Worm (Caenorhabditis elegans): Measurements from ENCODE around the gene Y39E4B.13.

Gene Y39E4B.13

DNA sequence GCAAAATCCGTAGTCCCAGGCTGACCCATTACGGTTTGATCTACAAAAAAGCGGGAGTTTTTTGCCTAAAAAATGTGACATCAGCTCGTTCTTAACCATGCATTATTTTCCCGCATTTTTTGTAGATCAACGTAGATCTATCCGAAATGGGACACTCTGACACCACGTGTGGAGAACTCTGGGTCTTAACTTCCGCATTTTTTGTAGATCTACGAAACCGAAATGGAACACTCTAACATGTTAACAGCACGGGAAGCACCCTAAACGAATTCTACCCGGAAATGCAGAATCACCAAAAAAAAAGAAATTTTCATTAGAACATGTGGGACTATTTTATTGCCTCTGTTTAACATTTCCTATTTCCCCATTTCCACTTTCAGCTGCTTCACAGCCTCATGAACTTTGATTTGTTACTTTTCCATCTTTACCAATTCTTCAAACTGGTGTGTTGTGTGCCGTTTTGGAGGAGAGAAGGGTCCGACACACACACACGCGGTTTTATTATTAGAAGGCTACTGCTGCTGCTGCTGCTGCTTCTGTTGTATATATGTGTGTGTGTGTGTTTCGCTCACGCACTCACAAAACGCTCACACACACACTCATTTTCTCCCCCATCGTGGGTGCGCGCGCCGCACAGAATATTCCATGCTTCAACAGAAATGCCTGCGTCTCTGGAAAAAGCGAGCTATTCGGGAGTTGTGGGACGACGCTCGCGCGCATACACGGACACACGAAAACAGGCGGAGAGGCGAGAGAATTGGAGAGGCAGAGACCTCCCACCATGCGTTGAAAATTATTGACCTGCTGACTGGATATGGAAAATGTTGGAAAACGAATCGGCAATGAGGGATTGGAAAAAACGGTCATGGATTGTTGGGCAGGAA is 22.8 kb upstream of the Y39E4B.13 start:
- TF ChIP-seq W03F9.2 (tag; optimal IDR thresholded peaks at IDR 0.05) (no peak), him-1 (tag; optimal IDR thresholded peaks at IDR 0.05) (peak; percentile 91)

ce11 chrIII:13069416-13069815 is 21.5 kb upstream of the Y39E4B.13 start:
- TF ChIP-seq W03F9.2 (tag; optimal IDR thresholded peaks at IDR 0.05) = peak; percentile 25
- no peak for TF ChIP-seq him-1 (tag; optimal IDR thresholded peaks at IDR 0.05)

ce11 chrIII:13070548-13071050 is 20.3 kb upstream of the Y39E4B.13 start, which contains the start of gene Y39E4B.6:
Y39E4B.6 (plus strand) TSS chrIII:13070756.
- TF ChIP-seq dao-5 (tag; optimal IDR thresholded peaks at IDR 0.05) = no peak
- peak; percentile 98 for TF ChIP-seq him-1 (tag; optimal IDR thresholded peaks at IDR 0.05)
- TF ChIP-seq W03F9.2 (tag; optimal IDR thresholded peaks at IDR 0.05) = peak; percentile 47

DNA sequence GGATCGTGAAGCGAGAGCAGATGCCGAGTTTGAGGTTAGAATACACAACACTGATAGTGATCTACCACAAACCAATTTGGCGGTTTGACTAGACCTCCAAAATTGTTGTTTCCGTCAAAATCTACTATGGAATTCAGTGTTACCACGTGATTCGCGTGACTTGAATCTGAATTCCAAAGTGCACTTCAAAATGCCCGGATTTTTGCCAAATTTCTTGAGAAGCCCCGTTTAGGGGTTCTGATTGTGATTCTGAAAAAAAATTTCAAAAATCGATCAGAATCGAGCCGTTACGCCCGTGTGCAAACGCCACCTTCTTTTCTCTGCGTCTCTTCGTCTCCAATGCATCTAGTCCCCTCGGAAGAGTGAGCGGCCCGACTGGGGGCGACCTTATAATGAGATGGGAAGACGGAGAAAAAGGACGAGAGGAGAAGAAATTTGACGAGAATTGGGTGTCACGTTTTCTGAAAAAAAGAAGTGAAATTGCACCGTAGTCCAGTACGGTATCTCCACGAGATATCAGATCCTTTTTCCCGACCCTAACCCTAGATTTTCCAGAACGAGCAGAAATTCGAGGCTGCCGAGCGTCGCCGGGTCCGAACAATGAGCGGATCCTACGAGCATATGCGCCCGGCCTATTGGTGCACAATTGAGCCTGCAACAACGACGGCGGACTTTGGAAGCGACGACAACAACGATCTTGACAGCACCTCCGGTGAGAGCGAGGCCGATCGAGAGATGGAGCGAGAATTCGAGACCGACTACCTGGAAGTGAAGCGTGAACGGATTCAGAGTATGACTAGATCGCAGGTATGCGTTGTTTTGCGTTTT is 19.3 kb upstream of the Y39E4B.13 start:
- TF ChIP-seq dao-5 (tag; optimal IDR thresholded peaks at IDR 0.05) (no peak), him-1 (tag; optimal IDR thresholded peaks at IDR 0.05) (peak; percentile 9)

ce11 chrIII:13087437-13087836 is 3.5 kb upstream of the Y39E4B.13 start:
- TF ChIP-seq dao-5 (tag; optimal IDR thresholded peaks at IDR 0.05) (no peak), him-1 (tag; optimal IDR thresholded peaks at IDR 0.05) (no peak)

ce11 chrIII:13092352-13092751 is 1.4 kb downstream of the Y39E4B.13 start:
- TF ChIP-seq W03F9.2 (tag; optimal IDR thresholded peaks at IDR 0.05) (no peak), him-1 (tag; optimal IDR thresholded peaks at IDR 0.05) (no peak), dao-5 (tag; optimal IDR thresholded peaks at IDR 0.05) (no peak)

- TF ChIP-seq him-1 (tag; optimal IDR thresholded peaks at IDR 0.05) (no peak), W03F9.2 (tag; optimal IDR thresholded peaks at IDR 0.05) (no peak), dao-5 (tag; optimal IDR thresholded peaks at IDR 0.05) (no peak)
These were observed 8.4 kb downstream of the Y39E4B.13 start, which contains the start of gene pqn-83 for ce11 chrIII:13099190-13099875. pqn-83 (minus strand) TSS chrIII:13099461.

DNA sequence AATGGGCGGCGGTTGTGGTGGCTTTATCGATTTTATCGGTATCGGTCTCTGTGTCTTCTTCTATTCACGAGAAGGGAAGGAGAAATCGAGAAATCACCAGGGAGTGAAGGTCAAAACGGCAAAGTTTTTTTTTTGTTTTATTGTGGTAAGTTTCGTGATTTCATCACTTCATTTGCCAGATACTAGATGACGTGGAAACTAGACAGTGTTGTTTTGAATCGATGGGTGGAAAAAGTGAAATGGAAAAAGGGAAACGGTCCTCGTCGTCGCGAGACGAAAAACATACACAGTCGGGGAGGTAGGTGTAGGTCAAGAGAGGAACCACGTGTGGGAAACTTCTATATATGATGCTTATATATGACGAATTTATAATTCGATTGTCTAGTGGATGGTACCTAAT is 10.1 kb downstream of the Y39E4B.13 start:
- no peak for TF ChIP-seq dao-5 (tag; optimal IDR thresholded peaks at IDR 0.05)
- TF ChIP-seq W03F9.2 (tag; optimal IDR thresholded peaks at IDR 0.05) = no peak
- TF ChIP-seq him-1 (tag; optimal IDR thresholded peaks at IDR 0.05) = no peak

DNA sequence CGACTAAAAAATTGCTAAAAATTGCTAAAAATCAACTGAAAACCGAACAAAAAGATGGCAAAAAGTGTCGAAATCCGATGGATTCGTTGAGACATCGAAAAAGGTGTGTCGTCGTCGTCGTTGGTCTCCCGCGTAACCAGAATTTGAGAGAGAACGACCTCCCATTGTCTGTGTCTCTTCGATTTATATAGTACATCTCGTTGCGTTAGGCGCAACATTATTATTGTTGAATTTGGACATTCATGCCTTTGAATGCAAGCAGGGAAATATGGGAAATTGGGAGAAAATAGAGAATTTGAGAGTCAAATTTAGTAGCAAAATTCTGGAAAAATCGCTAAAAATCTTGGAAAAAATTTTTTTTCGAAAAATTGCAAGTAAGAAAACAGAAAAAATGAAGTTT is 13.1 kb downstream of the Y39E4B.13 start:
- no peak for TF ChIP-seq dao-5 (tag; optimal IDR thresholded peaks at IDR 0.05)
- no peak for TF ChIP-seq him-1 (tag; optimal IDR thresholded peaks at IDR 0.05)
- no peak for TF ChIP-seq W03F9.2 (tag; optimal IDR thresholded peaks at IDR 0.05)

DNA sequence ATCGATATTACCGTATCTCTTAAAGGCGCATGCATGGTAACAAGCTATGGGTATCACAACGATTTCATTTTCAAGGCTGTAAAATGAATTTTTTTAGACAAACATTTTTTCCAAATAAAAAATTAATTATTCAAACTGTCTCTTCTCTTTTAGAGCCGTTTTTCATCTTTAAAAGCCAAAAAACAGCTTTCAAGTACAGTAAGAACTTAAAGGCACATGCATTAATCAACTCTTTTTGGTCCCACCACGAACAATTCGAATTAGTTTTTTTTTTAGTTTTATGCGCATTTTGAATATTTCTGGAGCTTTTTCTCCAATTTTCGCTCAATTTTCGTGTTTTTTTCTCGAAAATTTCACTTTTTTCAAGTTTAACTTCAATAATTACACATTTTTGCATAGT is 13.5 kb downstream of the Y39E4B.13 start:
- no peak for TF ChIP-seq him-1 (tag; optimal IDR thresholded peaks at IDR 0.05)
- peak; percentile 17 for TF ChIP-seq W03F9.2 (tag; optimal IDR thresholded peaks at IDR 0.05)

DNA sequence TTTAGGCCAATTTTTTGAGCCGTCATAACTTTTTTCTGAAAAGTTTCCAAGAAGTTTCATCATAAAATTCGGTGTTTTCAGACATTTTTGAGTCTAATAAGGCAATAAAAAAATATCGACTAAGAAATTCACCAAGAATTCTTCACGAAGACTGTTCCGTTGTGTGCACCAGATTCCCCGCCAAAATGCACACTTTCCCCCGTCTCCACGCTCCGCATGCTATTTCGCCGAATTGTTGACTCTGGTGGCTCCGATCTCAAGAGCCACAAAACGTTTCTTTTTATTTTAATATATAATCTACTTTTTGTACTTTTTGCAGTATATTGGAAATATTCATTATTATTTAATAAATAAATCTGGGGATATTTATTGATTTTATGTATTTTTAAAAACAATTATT is 14.6 kb downstream of the Y39E4B.13 start:
- TF ChIP-seq him-1 (tag; optimal IDR thresholded peaks at IDR 0.05) (no peak), dao-5 (tag; optimal IDR thresholded peaks at IDR 0.05) (no peak), W03F9.2 (tag; optimal IDR thresholded peaks at IDR 0.05) (no peak)

DNA sequence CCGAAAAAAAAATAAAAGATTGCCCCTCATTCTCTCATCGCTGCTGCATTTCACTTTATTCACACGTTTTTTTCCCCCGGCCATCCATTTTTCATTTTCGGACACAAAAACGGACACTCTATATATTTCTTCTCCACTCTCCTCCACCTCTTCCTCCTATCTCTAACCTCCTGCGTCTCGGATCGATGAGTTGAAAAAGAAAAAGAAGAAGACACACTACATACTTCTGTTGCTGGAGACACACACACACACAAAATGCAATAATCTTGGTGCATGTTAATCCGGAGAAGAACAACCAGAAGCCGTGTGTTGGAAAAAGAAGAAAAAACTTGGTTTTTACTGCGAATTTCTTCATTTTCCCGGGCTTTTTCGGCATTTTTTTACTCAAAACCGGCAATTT is 15.0 kb downstream of the Y39E4B.13 start:
- TF ChIP-seq dao-5 (tag; optimal IDR thresholded peaks at IDR 0.05) = no peak

ce11 chrIII:13107307-13107706 is 16.4 kb downstream of the Y39E4B.13 start, which contains the start of gene dhhc-8:
dhhc-8 (plus strand) TSS chrIII:13107607.
- TF ChIP-seq dao-5 (tag; optimal IDR thresholded peaks at IDR 0.05) (no peak), him-1 (tag; optimal IDR thresholded peaks at IDR 0.05) (no peak), W03F9.2 (tag; optimal IDR thresholded peaks at IDR 0.05) (no peak)

- TF ChIP-seq him-1 (tag; optimal IDR thresholded peaks at IDR 0.05) (no peak), dao-5 (tag; optimal IDR thresholded peaks at IDR 0.05) (no peak), W03F9.2 (tag; optimal IDR thresholded peaks at IDR 0.05) (no peak)
These were observed 27.5 kb downstream of the Y39E4B.13 start for ce11 chrIII:13118460-13118859.
